Worm (Caenorhabditis elegans): ENCODE measurements around the gene F41G4.13.

DNA sequence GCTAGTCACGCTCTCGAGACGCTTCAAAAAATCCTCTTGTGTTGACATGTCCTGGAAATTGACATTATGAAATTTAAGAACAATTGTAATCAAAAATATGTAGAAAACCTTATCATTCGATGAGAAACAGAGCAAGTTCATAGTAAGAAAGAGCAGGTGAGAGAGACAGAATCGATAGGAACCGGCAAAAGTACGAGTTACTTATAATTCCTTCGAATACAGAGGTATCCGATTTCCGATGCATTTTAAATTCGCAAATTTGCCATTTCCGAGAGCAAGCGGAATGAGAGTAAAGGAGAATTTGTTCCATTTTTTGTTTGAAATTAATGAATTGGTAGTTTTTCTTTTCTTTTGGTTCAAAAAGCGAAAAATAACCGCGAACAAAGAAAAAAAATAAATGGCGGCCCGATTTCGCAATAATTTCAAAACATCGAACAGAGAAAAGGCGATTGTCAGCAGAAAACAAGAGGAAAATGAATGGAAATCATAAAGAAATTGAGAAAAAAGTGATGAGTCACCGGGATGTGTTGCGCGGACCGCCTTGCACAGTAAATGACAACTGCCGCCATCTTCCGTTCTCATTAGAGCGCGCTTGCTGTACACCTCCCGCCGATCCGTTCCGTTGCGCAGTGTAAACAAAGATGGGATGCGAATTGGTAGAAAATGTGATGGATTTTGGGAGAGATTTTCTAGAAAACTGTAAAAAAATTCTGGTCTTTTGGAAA lies 20.8 kb downstream of the F41G4.13 start, which contains the start of gene cas-1:
- TF ChIP-seq T22C8.4 (GFP tag; IDR thresholded peaks at IDR 0.05) (no peak), cog-1 (tag; optimal IDR thresholded peaks at IDR 0.05) (no peak), tab-1 (GFP tag; IDR thresholded peaks at IDR 0.05) (no peak), klf-2 (GFP tag; conservative IDR thresholded peaks at IDR 0.05) (no peak), ztf-29 (GFP tag; IDR thresholded peaks at IDR 0.05) (no peak), ref-1 (GFP tag; conservative IDR thresholded peaks at IDR 0.05) (no peak), med-1 (GFP tag; optimal IDR thresholded peaks at IDR 0.05; ENCODE audit: insufficient read depth) (no peak), flt-1 (GFP tag; IDR thresholded peaks at IDR 0.05) (peak; percentile 32; the same call in 1 of the 2 replicates), ztf-23 (GFP tag; IDR thresholded peaks at IDR 0.05) (no peak)
